Worm (Caenorhabditis elegans) whole organism, L3 larva: ENCODE results near the gene ZC239.3.
A peak's percentile ranks its signal among the peaks of the same experiment; 100 is the strongest.

Experiments
- R02D3.7 ChIP-seq: fragments of 150-350 bp; optimal IDR thresholded peaks from 2 replicates; lab custom pipeline; 2014; ENCODE audit warnings: missing biosample characterization, missing genetic modification characterization
- aly-2 ChIP-seq: fragments of 150-350 bp; optimal IDR thresholded peaks from 2 replicates; lab custom pipeline; 2014; ENCODE audit warnings: missing biosample characterization, missing genetic modification characterization
- ama-1 ChIP-seq: fragments of 150-350 bp; optimal IDR thresholded peaks from 2 replicates; lab custom pipeline; 2018
- ceh-28 ChIP-seq: fragments of 150-350 bp; optimal IDR thresholded peaks from 2 replicates; lab custom pipeline; 2014; ENCODE audit warnings: missing biosample characterization, missing genetic modification reagents, missing genetic modification characterization
- ceh-9 ChIP-seq: sonication (generic microtip); optimal IDR thresholded peaks from 2 replicates; lab custom pipeline; 2018; ENCODE audit warnings: missing biosample characterization, missing genetic modification characterization
- egl-27 ChIP-seq: sonication (generic microtip); optimal IDR thresholded peaks from 4 replicates; lab custom pipeline; 2017; ENCODE audit warnings: missing biosample characterization, missing genetic modification reagents, missing genetic modification characterization
- egl-5 ChIP-seq: fragments of 150-350 bp; optimal IDR thresholded peaks from 2 replicates; lab custom pipeline; 2017; ENCODE audit warnings: missing biosample characterization, missing genetic modification reagents, missing genetic modification characterization, inconsistent platforms
- elt-1 ChIP-seq: fragments of 150-350 bp; optimal IDR thresholded peaks from 2 replicates; lab custom pipeline; 2014; ENCODE audit warnings: missing biosample characterization, missing genetic modification characterization
- elt-2 ChIP-seq: sonication (generic microtip); optimal IDR thresholded peaks from 2 replicates; lab custom pipeline; 2016; ENCODE audit warnings: missing genetic modification reagents, mild to moderate bottlenecking, missing genetic modification characterization, missing compliant biosample characterization
- elt-3 ChIP-seq, 3 experiments: fragments of 150-350 bp in 1 of 3; sonication (generic microtip) in 2 of 3; optimal IDR thresholded peaks; 2 replicates in 2 of 3; 4 replicates in 1 of 3; lab custom pipeline; 2014 to 2017; ENCODE audit warnings: missing biosample characterization in 3 of 3, missing genetic modification characterization in 3 of 3
- eor-1 ChIP-seq, 2 experiments: fragments of 150-350 bp; optimal IDR thresholded peaks; 2 replicates each; lab custom pipeline; 2014 to 2018; ENCODE audit warnings: missing biosample characterization in 2 of 2, missing genetic modification characterization in 2 of 2
- fkh-10 ChIP-seq: sonication (generic microtip); optimal IDR thresholded peaks from 2 replicates; lab custom pipeline; 2017; ENCODE audit warnings: missing biosample characterization, missing genetic modification reagents, missing genetic modification characterization
- fos-1 ChIP-seq: fragments of 150-350 bp; optimal IDR thresholded peaks from 2 replicates; lab custom pipeline; 2014; ENCODE audit warnings: missing biosample characterization, missing genetic modification characterization
- hmg-11 ChIP-seq: sonication (generic microtip); optimal IDR thresholded peaks from 2 replicates; lab custom pipeline; 2016; ENCODE audit warnings: missing genetic modification characterization, missing compliant biosample characterization
- jun-1 ChIP-seq: fragments of 150-350 bp; optimal IDR thresholded peaks from 2 replicates; lab custom pipeline; 2014; ENCODE audit warnings: missing biosample characterization, missing genetic modification reagents, missing genetic modification characterization
- lin-15B ChIP-seq: fragments of 150-350 bp; optimal IDR thresholded peaks from 2 replicates; lab custom pipeline; 2014; ENCODE audit warnings: missing biosample characterization, missing genetic modification characterization
- lin-39 ChIP-seq: fragments of 150-350 bp; optimal IDR thresholded peaks from 2 replicates; lab custom pipeline; 2018; ENCODE audit warnings: missing biosample characterization, missing genetic modification reagents, missing genetic modification characterization
- lsy-12 ChIP-seq: sonication (generic microtip); optimal IDR thresholded peaks from 2 replicates; lab custom pipeline; 2016; ENCODE audit warnings: mild to moderate bottlenecking, missing genetic modification characterization, missing compliant biosample characterization
- mdl-1 ChIP-seq: fragments of 150-350 bp; optimal IDR thresholded peaks from 2 replicates; lab custom pipeline; 2014; ENCODE audit warnings: missing biosample characterization, missing genetic modification characterization
- mml-1 ChIP-seq: fragments of 150-350 bp; sonication (generic microtip); optimal IDR thresholded peaks from 3 replicates; lab custom pipeline; 2014; ENCODE audit warnings: missing biosample characterization, missing genetic modification characterization
- nfya-1 ChIP-seq: sonication (generic microtip); optimal IDR thresholded peaks from 2 replicates; lab custom pipeline; 2017; ENCODE audit warnings: missing genetic modification characterization, mild to moderate bottlenecking, missing compliant biosample characterization, antibody characterized with exemption, moderate library complexity; ENCODE audit not compliant: insufficient read depth
- nhr-12 ChIP-seq: fragments of 150-350 bp; optimal IDR thresholded peaks from 2 replicates; lab custom pipeline; 2014; ENCODE audit warnings: missing biosample characterization, missing genetic modification characterization
- nhr-23 ChIP-seq: fragments of 150-350 bp; optimal IDR thresholded peaks from 2 replicates; lab custom pipeline; 2014; ENCODE audit warnings: missing biosample characterization, missing genetic modification reagents, missing genetic modification characterization
- nhr-237 ChIP-seq: fragments of 150-350 bp; optimal IDR thresholded peaks from 2 replicates; lab custom pipeline; 2014; ENCODE audit warnings: missing biosample characterization, missing genetic modification characterization
- nhr-28 ChIP-seq: fragments of 150-350 bp; optimal IDR thresholded peaks from 2 replicates; lab custom pipeline; 2014; ENCODE audit warnings: missing biosample characterization, missing genetic modification characterization
- nhr-43 ChIP-seq: sonication (generic microtip); optimal IDR thresholded peaks from 2 replicates; lab custom pipeline; 2016; ENCODE audit warnings: mild to moderate bottlenecking, missing genetic modification characterization, missing compliant biosample characterization; ENCODE audit not compliant: poor library complexity, severe bottlenecking
- nhr-67 ChIP-seq: fragments of 150-350 bp; optimal IDR thresholded peaks from 2 replicates; lab custom pipeline; 2014; ENCODE audit warnings: missing biosample characterization, missing genetic modification characterization
- nhr-76 ChIP-seq: fragments of 150-350 bp; sonication (generic microtip); optimal IDR thresholded peaks from 5 replicates; lab custom pipeline; 2014; ENCODE audit warnings: missing biosample characterization, missing genetic modification characterization
- pha-4 ChIP-seq: fragments of 150-350 bp; optimal IDR thresholded peaks from 2 replicates; lab custom pipeline; 2014; ENCODE audit warnings: missing biosample characterization, missing genetic modification reagents, missing genetic modification characterization
- skn-1 ChIP-seq: fragments of 150-350 bp; optimal IDR thresholded peaks from 2 replicates; lab custom pipeline; 2014; ENCODE audit warnings: missing biosample characterization, missing genetic modification characterization
- snpc-4 ChIP-seq: fragments of 150-350 bp; optimal IDR thresholded peaks from 2 replicates; lab custom pipeline; 2014; ENCODE audit warnings: missing biosample characterization, missing genetic modification characterization
- tbx-2 ChIP-seq: sonication (generic microtip); optimal IDR thresholded peaks from 2 replicates; lab custom pipeline; 2016; ENCODE audit warnings: mild to moderate bottlenecking, missing genetic modification characterization, missing compliant biosample characterization
- unc-39 ChIP-seq: sonication (generic microtip); optimal IDR thresholded peaks from 4 replicates; lab custom pipeline; 2017; ENCODE audit warnings: missing biosample characterization, missing genetic modification characterization
- zag-1 ChIP-seq: fragments of 150-350 bp; optimal IDR thresholded peaks from 2 replicates; lab custom pipeline; 2014; ENCODE audit warnings: missing biosample characterization, missing genetic modification characterization
- ztf-11 ChIP-seq: fragments of 150-350 bp; optimal IDR thresholded peaks from 2 replicates; lab custom pipeline; 2014; ENCODE audit warnings: missing biosample characterization, missing genetic modification characterization

The ZC239.3 gene

DNA sequence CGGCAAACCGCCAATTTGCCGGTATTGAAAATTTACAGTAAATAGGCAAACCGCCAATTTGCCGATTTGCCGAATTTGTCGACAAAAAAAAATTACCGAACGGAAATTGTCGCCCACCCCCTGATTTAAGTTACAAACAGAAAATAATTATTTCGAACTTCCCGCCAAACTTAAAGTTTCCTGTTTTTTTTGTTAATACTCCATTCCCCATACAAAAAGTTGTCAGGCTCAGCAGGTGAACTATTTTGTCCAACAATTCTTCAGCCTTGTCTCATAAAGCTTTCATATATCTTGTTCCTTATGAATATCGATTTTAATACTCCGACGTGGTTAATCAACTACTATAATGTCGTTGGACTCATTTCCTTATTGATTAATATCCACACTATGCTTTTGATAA is 12.4 kb upstream of the ZC239.3 start, which contains the start of gene sri-50:
sri-50 (plus strand) TSS at position 301 of the 400 bp plus-strand sequence.
- TF ChIP-seq zag-1 (tag; lab: Kevin White, UChicago) (no peak), lsy-12 (tag; lab: Kevin White, UChicago) (no peak), nhr-76 (tag; lab: Kevin White, UChicago) (no peak), eor-1 (tag; optimal IDR thresholded peaks at IDR 0.05; lab: Kevin White, UChicago) (no peak), elt-1 (tag; lab: Kevin White, UChicago) (no peak)

DNA sequence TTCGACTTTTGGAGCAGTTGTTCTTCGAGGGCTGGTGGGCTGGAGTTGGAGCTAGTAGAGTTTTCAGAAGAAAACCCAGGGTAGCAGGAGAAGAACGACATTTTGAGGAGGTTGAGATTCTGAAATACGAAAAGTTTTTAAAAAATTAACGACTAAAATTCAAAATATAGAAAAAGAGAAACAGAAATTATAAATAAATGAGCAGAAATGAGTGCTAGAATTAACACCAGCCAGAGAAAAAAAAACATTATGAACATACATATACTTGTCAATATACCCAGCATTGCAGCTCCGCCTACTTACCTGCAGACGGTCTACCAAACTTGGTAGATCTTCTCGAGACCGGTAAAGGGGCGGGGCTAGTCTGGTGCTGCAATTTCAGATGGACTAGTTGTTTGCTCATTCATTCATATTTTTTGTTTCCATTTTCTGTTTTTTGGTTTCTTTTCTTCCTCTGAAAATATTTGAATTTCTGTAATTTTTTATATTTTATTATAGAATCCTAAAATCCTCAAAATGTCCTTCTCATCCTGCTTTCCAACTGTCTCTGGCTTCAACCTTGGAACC is 9.4 kb upstream of the ZC239.3 start, which contains the start of the genes ZC239.20 and ZC239.21:
ZC239.20 (minus strand) TSS at position 101 of the 567 bp plus-strand sequence.
ZC239.21 (plus strand) TSS at position 517 of the 567 bp plus-strand sequence.
- no peak for TF ChIP-seq nhr-43 (tag; lab: Kevin White, UChicago)
- no peak for TF ChIP-seq aly-2 (tag; lab: Kevin White, UChicago)
- TF ChIP-seq, all 47 proteins: peak for 0

DNA sequence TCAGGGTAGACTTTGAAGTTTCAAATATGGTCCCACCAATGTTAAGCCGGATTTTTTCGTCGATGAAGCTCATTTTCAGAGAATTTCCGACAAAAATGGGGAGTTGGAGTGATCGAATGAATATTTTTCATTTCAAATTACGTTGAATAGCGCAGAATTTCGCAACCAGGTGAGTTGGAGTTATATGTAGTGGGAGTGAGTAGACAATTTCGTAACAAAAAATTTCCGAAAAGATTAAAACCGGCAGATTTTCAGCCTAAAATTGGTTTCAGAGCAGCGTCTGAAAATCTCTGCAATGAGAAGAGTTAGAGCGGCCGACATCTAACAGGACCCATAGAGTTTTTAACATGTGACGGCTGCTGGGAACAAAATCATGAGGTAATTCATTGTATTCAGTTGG is 7.2 kb upstream of the ZC239.3 start, which contains the start of gene sdz-35:
sdz-35 (minus strand) TSS at position 101 of the 400 bp plus-strand sequence.
- TF ChIP-seq snpc-4 (tag; lab: Kevin White, UChicago), result no peak
- no peak for TF ChIP-seq ztf-11 (tag; lab: Kevin White, UChicago)
- no peak for TF ChIP-seq egl-27 (tag; lab: Kevin White, UChicago)
- no peak for TF ChIP-seq lin-15B (tag; lab: Kevin White, UChicago)
- TF ChIP-seq ceh-28 (tag; lab: Kevin White, UChicago), result no peak
- no peak for TF ChIP-seq nhr-43 (tag; lab: Kevin White, UChicago)
- TF ChIP-seq lin-39 (tag; lab: Kevin White, UChicago), result no peak
- no peak for TF ChIP-seq eor-1 (tag; optimal IDR thresholded peaks at IDR 0.05; lab: Kevin White, UChicago)
- no peak for TF ChIP-seq unc-39
- no peak for TF ChIP-seq fos-1 (tag; lab: Kevin White, UChicago)
- TF ChIP-seq jun-1 (tag; lab: Kevin White, UChicago), result no peak
- no peak for TF ChIP-seq lsy-12 (tag; lab: Kevin White, UChicago)
- no peak for TF ChIP-seq fkh-10 (GFP tag; lab: Kevin White, UChicago)
- TF ChIP-seq egl-5, result no peak
- TF ChIP-seq nhr-12 (tag; lab: Kevin White, UChicago), result no peak
- TF ChIP-seq mdl-1 (tag; lab: Kevin White, UChicago), result no peak
- no peak for TF ChIP-seq nhr-76 (tag; lab: Kevin White, UChicago)
- no peak for TF ChIP-seq nhr-28 (tag; lab: Kevin White, UChicago)
- TF ChIP-seq mml-1, result no peak

DNA sequence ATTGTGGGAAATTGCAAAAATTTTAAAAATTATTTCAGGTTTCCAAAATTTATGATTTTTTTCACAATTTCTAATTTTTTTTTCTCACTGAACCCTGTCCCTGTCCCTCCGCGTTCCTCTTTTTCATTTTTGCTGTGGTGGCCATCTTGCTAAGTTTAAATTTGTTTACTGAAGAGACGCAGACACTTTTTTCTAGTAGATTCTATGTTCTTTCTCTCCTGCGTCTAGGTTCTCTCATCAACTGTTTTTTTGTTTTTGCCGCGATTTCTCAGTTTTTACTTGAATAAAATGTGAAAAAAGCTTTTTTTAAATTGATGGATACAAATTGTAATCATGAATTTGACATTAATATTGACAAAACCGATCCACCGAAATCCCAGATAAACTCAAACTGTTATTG is 6.6 kb upstream of the ZC239.3 start, which contains the start of gene ZC239.6:
ZC239.6 (plus strand) TSS at position 381 of the 400 bp plus-strand sequence.
- TF ChIP-seq nhr-237 (no peak), lsy-12 (tag; lab: Kevin White, UChicago) (no peak), elt-2 (tag; lab: Kevin White, UChicago) (no peak), ama-1 (lab: Kevin White, UChicago) (no peak), egl-5 (no peak), ceh-9 (tag; lab: Kevin White, UChicago) (no peak), zag-1 (tag; lab: Kevin White, UChicago) (no peak), nhr-23 (tag; lab: Kevin White, UChicago) (peak; percentile 3), tbx-2 (no peak), fos-1 (tag; lab: Kevin White, UChicago) (no peak), pha-4 (tag; lab: Kevin White, UChicago) (peak; percentile 66), hmg-11 (peak; percentile 30), snpc-4 (tag; lab: Kevin White, UChicago) (peak; percentile 33), R02D3.7 (tag; lab: Kevin White, UChicago) (no peak), skn-1 (no peak), nfya-1 (tag; lab: Kevin White, UChicago) (peak; percentile 55), elt-3 (tag; optimal IDR thresholded peaks at IDR 0.05; lab: Kevin White, UChicago) (no peak), eor-1 (tag; optimal IDR thresholded peaks at IDR 0.05; lab: Kevin White, UChicago) (no peak), nhr-67 (tag; lab: Kevin White, UChicago) (no peak), nhr-12 (tag; lab: Kevin White, UChicago) (no peak), egl-27 (tag; lab: Kevin White, UChicago) (no peak), elt-1 (tag; lab: Kevin White, UChicago) (no peak)
